Worm (Caenorhabditis elegans) whole organism, early embryonic: Measurements from ENCODE around the gene C16A11.5.

Source experiments
- B0310.2 ChIP-seq: sonication (generic microtip); optimal IDR thresholded peaks from 2 replicates; lab custom pipeline; 2016; ENCODE audit warnings: mild to moderate bottlenecking, missing genetic modification characterization, missing compliant biosample characterization
- aly-1 ChIP-seq: sonication (generic microtip); optimal IDR thresholded peaks from 2 replicates; lab custom pipeline; 2016; ENCODE audit warnings: missing genetic modification characterization, missing compliant biosample characterization
- ama-1 ChIP-seq: fragments of 150-350 bp; optimal IDR thresholded peaks from 2 replicates; lab custom pipeline; 2014
- ceh-13 ChIP-seq: fragments of 200-800 bp; sonication (Bioruptor generic); optimal IDR thresholded peaks from 2 replicates; lab custom pipeline; 2018; ENCODE audit warnings: mild to moderate bottlenecking, missing genetic modification characterization, missing compliant biosample characterization
- ceh-36 ChIP-seq: sonication (generic microtip); optimal IDR thresholded peaks from 2 replicates; lab custom pipeline; 2016; ENCODE audit warnings: missing genetic modification characterization, inconsistent platforms, missing compliant biosample characterization
- flt-1 ChIP-seq: fragments of 200-800 bp; sonication (Bioruptor generic); IDR thresholded peaks from 2 replicates; pipeline ENCODE4 v1.3.6; 2022; ENCODE audit warnings: missing genetic modification characterization, missing compliant biosample characterization
- hmbx-1 ChIP-seq: sonication (generic microtip); optimal IDR thresholded peaks from 2 replicates; lab custom pipeline; 2016; ENCODE audit warnings: mild to moderate bottlenecking, missing genetic modification characterization, missing compliant biosample characterization
- hmg-4 ChIP-seq: fragments of 200-800 bp; sonication (Bioruptor generic); optimal IDR thresholded peaks from 2 replicates; lab custom pipeline; 2018; ENCODE audit warnings: mild to moderate bottlenecking, missing genetic modification characterization, missing compliant biosample characterization
- sea-1 ChIP-seq: fragments of 200-800 bp; sonication (Bioruptor generic); conservative IDR thresholded peaks from 2 replicates; pipeline ENCODE4 v1.3.6; 2022; ENCODE audit warnings: missing genetic modification characterization, missing compliant biosample characterization
- tra-4 ChIP-seq: sonication (generic microtip); optimal IDR thresholded peaks from 2 replicates; lab custom pipeline; 2017; ENCODE audit warnings: missing genetic modification characterization, missing compliant biosample characterization

ce11 chrII:4226598-4227096, 3.5 kb downstream of the C16A11.5 start, which contains the start of gene C16A11.4:
- no peak for TF ChIP-seq aly-1
- no peak for TF ChIP-seq hmbx-1 (tag; lab: Kevin White, UChicago)
- no peak for TF ChIP-seq ama-1 (lab: Kevin White, UChicago)
- TF ChIP-seq B0310.2 (tag; lab: Kevin White, UChicago) = no peak
- TF ChIP-seq hmg-4 (GFP tag; lab: Kevin White, UChicago) = no peak
- no peak for TF ChIP-seq sea-1 (GFP tag; lab: Robert Waterston, UW)
- TF ChIP-seq flt-1 (GFP tag; lab: Robert Waterston, UW) = no peak
- no peak for TF ChIP-seq ceh-13 (GFP tag; lab: Kevin White, UChicago)
- TF ChIP-seq ceh-36 (tag; lab: Kevin White, UChicago) = no peak
- TF ChIP-seq tra-4 (tag; lab: Kevin White, UChicago) = no peak
